Fruit fly (Drosophila melanogaster) whole organism, embryonic: ENCODE results near the gene VhaAC39-1.

Experiments
- Atf6 ChIP-seq: fragments of 200-800 bp; sonication (Bioruptor generic); IDR thresholded peaks from 2 replicates; pipeline ENCODE4 v1.3.6; 2022; ENCODE audit warnings: missing biosample characterization, missing genetic modification characterization
- CG10147 ChIP-seq: fragments of 200-800 bp; sonication (Bioruptor generic); optimal IDR thresholded peaks from 2 replicates; lab custom pipeline; 2019; ENCODE audit warnings: missing biosample characterization, mild to moderate bottlenecking, missing genetic modification characterization, moderate library complexity
- CG10209 ChIP-seq: fragments of 200-800 bp; sonication (Bioruptor generic); optimal IDR thresholded peaks from 3 replicates; lab custom pipeline; 2017; ENCODE audit warnings: missing biosample characterization, mild to moderate bottlenecking, missing genetic modification characterization, missing genetic modification reagents
- CG12071 ChIP-seq: fragments of 200-800 bp; sonication (Bioruptor generic); optimal IDR thresholded peaks from 3 replicates; lab custom pipeline; 2018; ENCODE audit warnings: missing biosample characterization, mild to moderate bottlenecking, missing genetic modification characterization
- CG13287 ChIP-seq: fragments of 200-800 bp; sonication (Bioruptor generic); IDR thresholded peaks from 2 replicates; pipeline ENCODE4 v1.3.6; 2022; ENCODE audit warnings: missing biosample characterization, missing genetic modification characterization; ENCODE audit not compliant: partially characterized antibody
- CG13296 ChIP-seq: fragments of 200-800 bp; sonication (Bioruptor generic); optimal IDR thresholded peaks from 3 replicates; lab custom pipeline; 2018; ENCODE audit warnings: missing biosample characterization, mild to moderate bottlenecking, missing genetic modification characterization
- CG15514 ChIP-seq: fragments of 200-800 bp; sonication (Bioruptor generic); optimal IDR thresholded peaks from 3 replicates; lab custom pipeline; 2017; ENCODE audit warnings: missing biosample characterization, missing genetic modification characterization, mild to moderate bottlenecking, moderate library complexity, missing genetic modification reagents
- CG1603 ChIP-seq: fragments of 200-800 bp; sonication (Bioruptor generic); optimal IDR thresholded peaks from 2 replicates; lab custom pipeline; 2019; ENCODE audit warnings: missing biosample characterization, mild to moderate bottlenecking, missing genetic modification characterization, moderate library complexity
- CG1647 ChIP-seq: fragments of 200-800 bp; sonication (Bioruptor generic); optimal IDR thresholded peaks from 3 replicates; lab custom pipeline; 2016; ENCODE audit warnings: missing biosample characterization, missing genetic modification characterization
- CG16813 ChIP-seq: fragments of 200-800 bp; sonication (Bioruptor generic); IDR thresholded peaks from 3 replicates; pipeline ENCODE4 v1.3.6; 2022; ENCODE audit warnings: missing biosample characterization, missing genetic modification characterization; ENCODE audit not compliant: partially characterized antibody
- CG16863 ChIP-seq: fragments of 200-800 bp; sonication (Bioruptor generic); optimal IDR thresholded peaks from 3 replicates; lab custom pipeline; 2016; ENCODE audit warnings: missing biosample characterization, missing genetic modification characterization
- CG17361 ChIP-seq: fragments of 200-800 bp; sonication (Bioruptor generic); IDR thresholded peaks from 3 replicates; pipeline ENCODE4 v1.3.6; 2022; ENCODE audit warnings: missing biosample characterization, missing genetic modification characterization
- CG2120 ChIP-seq: fragments of 200-800 bp; sonication (Bioruptor generic); optimal IDR thresholded peaks from 3 replicates; lab custom pipeline; 2016; ENCODE audit warnings: missing biosample characterization, missing genetic modification characterization
- CG3065 ChIP-seq: fragments of 200-800 bp; sonication (Bioruptor generic); optimal IDR thresholded peaks from 2 replicates; lab custom pipeline; 2016; ENCODE audit warnings: missing biosample characterization, missing genetic modification characterization
- CG31365 ChIP-seq: fragments of 200-800 bp; sonication (Bioruptor generic); optimal IDR thresholded peaks from 2 replicates; lab custom pipeline; 2018; ENCODE audit warnings: missing biosample characterization, mild to moderate bottlenecking, missing genetic modification characterization
- CG31441 ChIP-seq: fragments of 200-800 bp; sonication (Bioruptor generic); IDR thresholded peaks from 2 replicates; pipeline ENCODE4 v1.3.6; 2022; ENCODE audit warnings: missing biosample characterization, missing genetic modification characterization
- CG32772 ChIP-seq: fragments of 200-800 bp; sonication (Bioruptor generic); IDR thresholded peaks from 2 replicates; pipeline ENCODE4 v1.3.6; 2022; ENCODE audit warnings: missing biosample characterization, missing genetic modification characterization
- CG33557 ChIP-seq: fragments of 200-800 bp; sonication (Bioruptor generic); optimal IDR thresholded peaks from 2 replicates; lab custom pipeline; 2019; ENCODE audit warnings: missing biosample characterization, mild to moderate bottlenecking, missing genetic modification characterization, moderate library complexity
- CG34376 ChIP-seq: fragments of 200-800 bp; sonication (Bioruptor generic); optimal IDR thresholded peaks from 2 replicates; lab custom pipeline; 2018; ENCODE audit warnings: missing biosample characterization, mild to moderate bottlenecking, missing genetic modification characterization
- CG3847 ChIP-seq: fragments of 200-800 bp; sonication (Bioruptor generic); IDR thresholded peaks from 2 replicates; pipeline ENCODE4 v1.3.6; 2022; ENCODE audit warnings: missing biosample characterization, missing genetic modification characterization
- CG4854 ChIP-seq: fragments of 200-800 bp; sonication (Bioruptor generic); optimal IDR thresholded peaks from 2 replicates; lab custom pipeline; 2016; ENCODE audit warnings: missing biosample characterization, missing genetic modification characterization, inconsistent platforms
- CG6765 ChIP-seq: fragments of 200-800 bp; sonication (Bioruptor generic); optimal IDR thresholded peaks from 3 replicates; lab custom pipeline; 2017; ENCODE audit warnings: missing biosample characterization, mild to moderate bottlenecking, missing genetic modification characterization
- CG8765 ChIP-seq: fragments of 200-800 bp; sonication (Bioruptor generic); IDR thresholded peaks from 2 replicates; pipeline ENCODE4 v1.3.6; 2022; ENCODE audit warnings: missing biosample characterization, missing genetic modification characterization
- CG9727 ChIP-seq: fragments of 200-800 bp; sonication (Bioruptor generic); optimal IDR thresholded peaks from 3 replicates; lab custom pipeline; 2017; ENCODE audit warnings: missing biosample characterization, mild to moderate bottlenecking, missing genetic modification characterization
- CrebB ChIP-seq: fragments of 200-800 bp; sonication (Bioruptor generic); optimal IDR thresholded peaks from 3 replicates; lab custom pipeline; 2018; ENCODE audit warnings: missing biosample characterization, mild to moderate bottlenecking, missing genetic modification characterization
- Dbx ChIP-seq: fragments of 200-800 bp; sonication (Bioruptor generic); IDR thresholded peaks from 3 replicates; pipeline ENCODE4 v1.3.6; 2022; ENCODE audit warnings: missing biosample characterization, missing genetic modification characterization
- HHEX ChIP-seq: fragments of 200-800 bp; sonication (Bioruptor generic); optimal IDR thresholded peaks from 3 replicates; lab custom pipeline; 2017; ENCODE audit warnings: missing biosample characterization, mild to moderate bottlenecking, missing genetic modification characterization, missing genetic modification reagents
- HLH4C ChIP-seq: fragments of 200-800 bp; sonication (Bioruptor generic); IDR thresholded peaks from 3 replicates; pipeline ENCODE4 v1.3.6; 2022; ENCODE audit warnings: missing biosample characterization, missing genetic modification characterization; ENCODE audit not compliant: partially characterized antibody
- HmgZ ChIP-seq: fragments of 200-800 bp; sonication (Bioruptor generic); optimal IDR thresholded peaks from 2 replicates; lab custom pipeline; 2018; ENCODE audit warnings: missing biosample characterization, mild to moderate bottlenecking, missing genetic modification characterization
- Hr51 ChIP-seq, 2 experiments: fragments of 200-800 bp; sonication (Bioruptor generic); optimal IDR thresholded peaks; 2 replicates in 1 of 2; 3 replicates in 1 of 2; lab custom pipeline; 2016 to 2018; ENCODE audit warnings: missing biosample characterization in 2 of 2, missing genetic modification characterization in 2 of 2, mild to moderate bottlenecking in 1 of 2, moderate library complexity in 1 of 2
- Med ChIP-seq: fragments of 200-800 bp; sonication (Bioruptor generic); peaks from one replicate; lab custom pipeline; 2016; ENCODE audit warnings: missing biosample characterization, missing genetic modification characterization, mild to moderate bottlenecking, inconsistent platforms, moderate library complexity
- Oli ChIP-seq: fragments of 200-800 bp; sonication (Bioruptor generic); optimal IDR thresholded peaks from 2 replicates; lab custom pipeline; 2018; ENCODE audit warnings: missing biosample characterization, mild to moderate bottlenecking, missing genetic modification characterization, moderate library complexity
- Rx ChIP-seq: fragments of 200-800 bp; sonication (Bioruptor generic); IDR thresholded peaks from 2 replicates; pipeline ENCODE4 v1.3.6; 2022; ENCODE audit warnings: missing biosample characterization, missing genetic modification characterization
- Scr ChIP-seq: fragments of 200-800 bp; sonication (Bioruptor generic); IDR thresholded peaks from 2 replicates; pipeline ENCODE4 v1.3.6; 2022; ENCODE audit warnings: missing biosample characterization, missing genetic modification characterization; ENCODE audit not compliant: partially characterized antibody
- bsh ChIP-seq, 2 experiments: fragments of 200-800 bp; sonication (Bioruptor generic); optimal IDR thresholded peaks; 2 replicates each; lab custom pipeline; 2017 to 2018; ENCODE audit warnings: mild to moderate bottlenecking in 2 of 2, missing biosample characterization in 2 of 2, missing genetic modification characterization in 2 of 2, moderate library complexity in 1 of 2
- btn ChIP-seq: fragments of 200-800 bp; sonication (Bioruptor generic); optimal IDR thresholded peaks from 2 replicates; lab custom pipeline; 2016; ENCODE audit warnings: missing biosample characterization, missing genetic modification characterization
- chn ChIP-seq: fragments of 200-800 bp; sonication (Bioruptor generic); optimal IDR thresholded peaks from 2 replicates; lab custom pipeline; 2016; ENCODE audit warnings: missing biosample characterization, missing genetic modification characterization
- ci ChIP-seq: fragments of 200-800 bp; sonication (Bioruptor generic); IDR thresholded peaks from 3 replicates; pipeline ENCODE4 v1.3.6; 2022; ENCODE audit warnings: missing biosample characterization, missing genetic modification characterization
- eve ChIP-seq, 2 experiments: fragments of >200 bp; optimal IDR thresholded peaks; 2 replicates each; lab custom pipeline; 2017; ENCODE audit warnings: missing biosample characterization in 2 of 2, missing genetic modification characterization in 2 of 2
- exex ChIP-seq: fragments of 200-800 bp; sonication (Bioruptor generic); optimal IDR thresholded peaks from 4 replicates; lab custom pipeline; 2018; ENCODE audit warnings: missing biosample characterization, mild to moderate bottlenecking, missing genetic modification characterization, moderate library complexity
- fd64A ChIP-seq: fragments of 200-800 bp; sonication (Bioruptor generic); optimal IDR thresholded peaks from 3 replicates; lab custom pipeline; 2018; ENCODE audit warnings: missing biosample characterization, mild to moderate bottlenecking, missing genetic modification characterization
- fu2 ChIP-seq: fragments of 200-800 bp; sonication (Bioruptor generic); optimal IDR thresholded peaks from 2 replicates; lab custom pipeline; 2016; ENCODE audit warnings: missing biosample characterization, missing genetic modification characterization
- grn ChIP-seq: fragments of 200-800 bp; sonication (Bioruptor generic); optimal IDR thresholded peaks from 3 replicates; lab custom pipeline; 2017; ENCODE audit warnings: missing biosample characterization, missing genetic modification characterization
- gsb ChIP-seq: fragments of 200-800 bp; sonication (Bioruptor generic); IDR thresholded peaks from 2 replicates; pipeline ENCODE4 v1.3.6; 2022; ENCODE audit warnings: missing biosample characterization, missing genetic modification characterization
- jumu ChIP-seq: fragments of 200-800 bp; sonication (Bioruptor generic); optimal IDR thresholded peaks from 3 replicates; lab custom pipeline; 2016; ENCODE audit warnings: missing biosample characterization, missing genetic modification characterization
- odd ChIP-seq: fragments of 200-800 bp; sonication (Bioruptor generic); optimal IDR thresholded peaks from 2 replicates; lab custom pipeline; 2017; ENCODE audit warnings: missing biosample characterization, mild to moderate bottlenecking, missing genetic modification characterization
- sob ChIP-seq: fragments of 200-800 bp; sonication (Bioruptor generic); IDR thresholded peaks from 2 replicates; pipeline ENCODE4 v1.3.6; 2022; ENCODE audit warnings: missing biosample characterization, missing genetic modification characterization
- ttk ChIP-seq: fragments of 200-800 bp; sonication (Bioruptor generic); IDR thresholded peaks from 2 replicates; pipeline ENCODE4 v2.1.2; 2022; ENCODE audit warnings: missing biosample characterization, missing genetic modification characterization
- yki ChIP-seq: fragments of >200 bp; optimal IDR thresholded peaks from 3 replicates; lab custom pipeline; 2018

The VhaAC39-1 gene

DNA sequence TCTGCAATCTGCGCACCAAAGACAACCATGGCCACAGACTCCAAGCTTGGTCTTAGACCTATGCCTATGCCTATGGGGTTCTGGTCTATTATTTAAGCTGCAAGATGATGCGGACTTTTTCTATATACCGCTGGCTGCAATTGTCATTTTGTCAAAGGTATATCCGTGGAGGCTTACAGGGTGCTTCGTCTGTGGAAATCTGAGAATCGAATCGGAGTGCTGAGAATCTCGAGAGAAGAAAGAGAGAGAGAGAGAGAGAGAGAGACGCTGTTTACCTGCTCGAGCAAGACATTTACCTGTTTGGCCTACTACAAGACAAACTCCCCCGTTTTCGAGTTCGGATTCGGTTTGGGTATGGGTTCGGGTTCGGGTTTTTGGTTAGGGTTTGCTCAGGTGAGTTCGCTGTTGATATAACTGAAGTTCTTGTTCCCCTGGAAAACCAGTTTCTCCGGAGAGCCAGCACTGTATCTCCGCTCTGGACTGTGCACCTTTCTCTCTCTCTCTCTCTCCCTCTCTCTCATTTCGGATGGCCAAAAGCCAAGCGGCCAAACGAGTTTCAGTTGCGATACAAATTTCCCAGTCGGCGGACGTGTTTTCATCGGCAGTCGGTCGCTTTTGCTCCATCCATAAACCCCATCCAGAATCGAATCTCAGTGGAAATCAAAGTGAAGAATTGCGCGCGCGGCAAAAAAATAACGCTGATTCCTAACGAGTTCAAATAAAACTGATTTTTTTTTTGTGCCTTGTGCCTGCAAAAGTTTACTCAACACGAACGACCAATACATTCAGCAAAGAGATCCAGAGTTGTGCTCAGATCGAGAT, 35.0 kb upstream of the VhaAC39-1 start (continued):
- peak; percentile 63 for TF ChIP-seq Atf6 (GFP tag; lab: Robert Waterston, UW)
- TF ChIP-seq CG13287 (GFP tag; lab: Robert Waterston, UW), result peak; percentile 41
- peak; percentile 72 for TF ChIP-seq yki
- no peak for TF ChIP-seq CG3847 (GFP tag; lab: Robert Waterston, UW)
- no peak for TF ChIP-seq CG1603
- no peak for TF ChIP-seq CG3065 (GFP tag; lab: Kevin White, UChicago)
- TF ChIP-seq ttk (GFP tag; lab: Robert Waterston, UW), result no peak
- no peak for TF ChIP-seq CG10147 (GFP tag; lab: Kevin White, UChicago)
- peak; percentile 29 for TF ChIP-seq HmgZ (tag; lab: Kevin White, UChicago)
- no peak for TF ChIP-seq HLH4C (GFP tag; lab: Robert Waterston, UW)
- no peak for TF ChIP-seq CG4854 (GFP tag; lab: Kevin White, UChicago)
- peak; percentile 38 for TF ChIP-seq CG33557 (GFP tag; lab: Kevin White, UChicago)
- TF ChIP-seq CG10209 (GFP tag; lab: Kevin White, UChicago), result no peak
- TF ChIP-seq Oli (tag; lab: Kevin White, UChicago), result no peak
- TF ChIP-seq sob (GFP tag; lab: Robert Waterston, UW), result 0 out of 2 replicates have a peak, but pooled peaks have one; percentile 30
- TF ChIP-seq Rx, result no peak
- TF ChIP-seq CG17361 (GFP tag; lab: Robert Waterston, UW), result no peak
- no peak for TF ChIP-seq CG1647 (GFP tag; lab: Kevin White, UChicago)
- TF ChIP-seq CG16863 (GFP tag; lab: Kevin White, UChicago), result peak; percentile 3
- TF ChIP-seq CG9727 (GFP tag; lab: Kevin White, UChicago), result no peak
- no peak for TF ChIP-seq exex (tag; lab: Kevin White, UChicago)
- no peak for TF ChIP-seq gsb
- TF ChIP-seq CG8765 (GFP tag; lab: Robert Waterston, UW), result no peak
- TF ChIP-seq CG13296, result peak; percentile 27
- TF ChIP-seq ci (GFP tag; lab: Robert Waterston, UW), result peak; percentile 75; the same call in 2 of the 3 replicates
- peak; percentile 34 for TF ChIP-seq HHEX (GFP tag; lab: Kevin White, UChicago)
- TF ChIP-seq fu2 (GFP tag; lab: Kevin White, UChicago), result no peak
- TF ChIP-seq CG32772, result no peak
- no peak for TF ChIP-seq grn
- TF ChIP-seq CG16813 (GFP tag; lab: Robert Waterston, UW), result 0 out of 3 replicates have a peak, but pooled peaks have one; percentile 7
- TF ChIP-seq CG2120 (GFP tag; lab: Kevin White, UChicago), result no peak
- peak; percentile 44; the same call in 1 of the 3 replicates for TF ChIP-seq Dbx (GFP tag; lab: Robert Waterston, UW)
- TF ChIP-seq eve (GFP tag; optimal IDR thresholded peaks at IDR 0.05; lab: Kevin White, UChicago), result no peak
- no peak for TF ChIP-seq chn (GFP tag; lab: Kevin White, UChicago)
- peak; percentile 49 for TF ChIP-seq odd (GFP tag; lab: Kevin White, UChicago)
- no peak for TF ChIP-seq CG31441 (GFP tag; lab: Robert Waterston, UW)
- TF ChIP-seq fd64A (GFP tag; lab: Kevin White, UChicago), result peak; percentile 38
- no peak for TF ChIP-seq btn (GFP tag; lab: Kevin White, UChicago)
- TF ChIP-seq CrebB (tag; lab: Kevin White, UChicago), result peak; percentile 38
- peak; percentile 51 for TF ChIP-seq CG12071 (GFP tag; lab: Kevin White, UChicago)
- TF ChIP-seq Med (GFP tag; lab: Kevin White, UChicago), result peak; percentile 75
- peak; percentile 29 for TF ChIP-seq CG15514 (GFP tag; lab: Kevin White, UChicago)
- peak; percentile 33 for TF ChIP-seq CG6765
- 0 out of 2 replicates have a peak, but pooled peaks have one; percentile 8 for TF ChIP-seq Scr (GFP tag; lab: Robert Waterston, UW)
- peak; percentile 36 for TF ChIP-seq CG31365
- no peak for TF ChIP-seq jumu (GFP tag; lab: Kevin White, UChicago)
- peak; percentile 52 for TF ChIP-seq CG34376 (GFP tag; lab: Kevin White, UChicago)
- peak; percentile 26 to 28 for TF ChIP-seq bsh (GFP tag; optimal IDR thresholded peaks at IDR 0.05; lab: Kevin White, UChicago)
- peak in 1 of 2 experiments; percentile 22 for TF ChIP-seq Hr51 (GFP tag; optimal IDR thresholded peaks at IDR 0.05; lab: Kevin White, UChicago)
